Worm (Caenorhabditis elegans): ENCODE results near the gene flp-3.

DNA sequence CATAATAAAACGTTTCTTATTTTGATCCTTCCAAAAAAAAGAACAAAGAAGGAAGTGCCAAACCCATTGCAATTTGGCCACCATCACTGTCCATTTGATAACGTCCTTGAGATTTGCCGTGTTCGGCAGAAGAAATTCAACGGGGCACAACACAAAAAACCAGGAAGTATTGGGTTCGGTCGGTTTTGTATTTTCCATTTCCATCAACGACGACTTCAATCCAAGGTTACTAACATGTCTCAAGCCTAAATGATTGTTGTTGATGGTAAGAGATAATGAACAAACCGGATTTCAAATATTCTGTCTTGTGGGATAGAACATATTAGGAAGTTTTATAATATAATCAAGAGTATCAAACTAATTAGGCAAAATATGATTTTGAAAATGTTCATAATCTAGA, 16.4 kb downstream of the flp-3 start:
- TF ChIP-seq elt-1 (tag; optimal IDR thresholded peaks at IDR 0.05; ENCODE audit: borderline replicate concordance, insufficient read depth) (no peak), lin-32 (GFP tag; optimal IDR thresholded peaks at IDR 0.05) (no peak), blmp-1 (tag; optimal IDR thresholded peaks at IDR 0.05) (no peak), bed-3 (GFP tag; optimal IDR thresholded peaks at IDR 0.05) (no peak), nhr-12 (tag; optimal IDR thresholded peaks at IDR 0.05) (no peak), nhr-2 (tag; optimal IDR thresholded peaks at IDR 0.05) (no peak), ceh-83 (GFP tag; optimal IDR thresholded peaks at IDR 0.05) (no peak), pha-4 (tag; optimal IDR thresholded peaks at IDR 0.05) (no peak), ces-1 (GFP tag; optimal IDR thresholded peaks at IDR 0.05) (no peak), sem-2 (GFP tag; optimal IDR thresholded peaks at IDR 0.05) (no peak), nhr-237 (tag; optimal IDR thresholded peaks at IDR 0.05) (no peak), sptf-1 (tag; optimal IDR thresholded peaks at IDR 0.05) (no peak), unc-62 (GFP tag; optimal IDR thresholded peaks at IDR 0.05) (no peak)

All from whole organism, mixed stage, embryonic.